Fruit fly (Drosophila melanogaster): ENCODE data around the gene CG4594.

DNA sequence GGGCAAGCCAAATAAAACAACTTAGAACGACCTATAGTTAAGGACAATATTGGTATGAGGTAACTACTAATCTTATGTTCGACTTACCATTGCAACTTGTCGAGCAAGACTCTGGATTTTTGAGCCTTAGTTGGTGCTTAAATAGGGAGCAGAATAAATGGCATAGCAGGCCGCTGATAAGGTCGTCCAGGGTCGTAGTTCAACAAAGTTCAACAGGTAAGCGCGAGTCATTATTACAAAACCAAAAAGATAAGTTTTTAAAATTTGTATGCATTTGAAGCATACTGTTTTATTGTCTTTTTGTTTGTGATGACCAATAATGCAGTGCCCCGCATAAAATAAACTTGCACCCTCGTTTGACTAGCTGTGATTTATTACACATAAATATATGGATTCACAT lies 16.9 kb upstream of the CG4594 start, which contains the start of gene Muc30E:
- TF ChIP-seq CG32121 (GFP tag; IDR thresholded peaks at IDR 0.05) = no peak
- no peak for TF ChIP-seq CG9948 (tag; optimal IDR thresholded peaks at IDR 0.05)
- no peak for TF ChIP-seq gl (tag; optimal IDR thresholded peaks at IDR 0.05)
- TF ChIP-seq CG10348 (GFP tag; IDR thresholded peaks at IDR 0.05) = no peak
- no peak for TF ChIP-seq Pif1A (GFP tag; optimal IDR thresholded peaks at IDR 0.05)
- TF ChIP-seq fd96Ca (GFP tag; IDR thresholded peaks at IDR 0.05) = no peak
- no peak for TF ChIP-seq CG34367 (tag; optimal IDR thresholded peaks at IDR 0.05)
- no peak for TF ChIP-seq Ets98B (GFP tag; IDR thresholded peaks at IDR 0.05)
- no peak for TF ChIP-seq CG8159 (tag; optimal IDR thresholded peaks at IDR 0.05)
- no peak for TF ChIP-seq EcR (GFP tag; optimal IDR thresholded peaks at IDR 0.05)
- no peak for TF ChIP-seq CG12605 (GFP tag; IDR thresholded peaks at IDR 0.05)
- no peak for TF ChIP-seq rn (GFP tag; IDR thresholded peaks at IDR 0.05)
- TF ChIP-seq D1 (tag; optimal IDR thresholded peaks at IDR 0.05) = no peak
